Worm (Caenorhabditis elegans) whole organism, L4 larva: ENCODE data around the gene T13A10.1.
A peak's percentile ranks its signal among the peaks of the same experiment; 100 is the strongest.

Experiments
- F49E8.2 ChIP-seq: sonication (generic microtip); optimal IDR thresholded peaks from 2 replicates; lab custom pipeline; 2016; ENCODE audit warnings: missing compliant biosample characterization, mild to moderate bottlenecking, missing genetic modification characterization, borderline replicate concordance
- R02D3.7 ChIP-seq: fragments of 150-350 bp; sonication (generic microtip); optimal IDR thresholded peaks from 3 replicates; lab custom pipeline; 2014; ENCODE audit warnings: missing biosample characterization, missing genetic modification characterization
- ZK546.5 ChIP-seq, 2 experiments: sonication (generic microtip); optimal IDR thresholded peaks; 2 replicates each; lab custom pipeline; 2017; ENCODE audit warnings: missing biosample characterization in 2 of 2, missing genetic modification characterization in 2 of 2
- aly-2 ChIP-seq: sonication (generic microtip); optimal IDR thresholded peaks from 2 replicates; lab custom pipeline; 2018; ENCODE audit warnings: missing biosample characterization, missing genetic modification characterization
- daf-12 ChIP-seq: fragments of 150-350 bp; optimal IDR thresholded peaks from 2 replicates; lab custom pipeline; 2014; ENCODE audit warnings: missing biosample characterization, missing genetic modification reagents, missing genetic modification characterization
- dve-1 ChIP-seq: sonication (generic microtip); optimal IDR thresholded peaks from 2 replicates; lab custom pipeline; 2017; ENCODE audit warnings: antibody characterized with exemption, mild to moderate bottlenecking, missing genetic modification characterization, missing compliant biosample characterization; ENCODE audit not compliant: insufficient read depth
- egl-27 ChIP-seq: sonication (generic microtip); optimal IDR thresholded peaks from 3 replicates; lab custom pipeline; 2017; ENCODE audit warnings: missing biosample characterization, missing genetic modification reagents, missing genetic modification characterization
- fos-1 ChIP-seq: fragments of 150-350 bp; optimal IDR thresholded peaks from 2 replicates; lab custom pipeline; 2014; ENCODE audit warnings: missing biosample characterization, missing genetic modification characterization
- lim-7 ChIP-seq: fragments of 200-800 bp; sonication (Bioruptor generic); IDR thresholded peaks from 2 replicates; pipeline ENCODE4 v1.3.6; 2022; ENCODE audit warnings: missing genetic modification characterization, missing compliant biosample characterization
- lin-1 ChIP-seq: fragments of 200-800 bp; sonication (Bioruptor generic); IDR thresholded peaks from 2 replicates; pipeline ENCODE4 v1.3.6; 2022; ENCODE audit warnings: missing genetic modification reagents, missing genetic modification characterization, missing compliant biosample characterization
- nhr-11 ChIP-seq: fragments of 150-350 bp; optimal IDR thresholded peaks from 2 replicates; lab custom pipeline; 2014; ENCODE audit warnings: missing biosample characterization, missing genetic modification characterization
- pha-4 ChIP-seq, 2 experiments: fragments of 150-350 bp in 1 of 2; fragments of 200-800 bp in 1 of 2; sonication (Bioruptor generic) in 1 of 2; IDR thresholded peaks in 1 of 2; optimal IDR thresholded peaks in 1 of 2; 2 replicates each; pipeline versions ENCODE4 v1.3.6 to Lab custom; 2014 to 2022; ENCODE audit warnings: missing genetic modification characterization in 2 of 2, missing genetic modification reagents in 2 of 2, missing biosample characterization in 1 of 2, missing compliant biosample characterization in 1 of 2
- zag-1 ChIP-seq: fragments of 150-350 bp; optimal IDR thresholded peaks from 2 replicates; lab custom pipeline; 2014; ENCODE audit warnings: missing biosample characterization, missing genetic modification characterization
- ztf-11 ChIP-seq: fragments of 150-350 bp; optimal IDR thresholded peaks from 2 replicates; lab custom pipeline; 2014; ENCODE audit warnings: missing biosample characterization, missing genetic modification characterization

- no peak for TF ChIP-seq ztf-11 (tag; lab: Kevin White, UChicago)
- TF ChIP-seq zag-1 (tag; lab: Kevin White, UChicago) = no peak
- TF ChIP-seq fos-1 (tag; lab: Kevin White, UChicago) = no peak
- peak; percentile 90 for TF ChIP-seq dve-1 (tag; lab: Kevin White, UChicago)
- TF ChIP-seq egl-27 = no peak
- TF ChIP-seq F49E8.2 (tag; lab: Kevin White, UChicago) = peak; percentile 81
- TF ChIP-seq ZK546.5 (tag; optimal IDR thresholded peaks at IDR 0.05; lab: Kevin White, UChicago) = peak; percentile 43 to 51
- no peak for TF ChIP-seq lim-7
- TF ChIP-seq nhr-11 = no peak
- no peak for TF ChIP-seq R02D3.7
- TF ChIP-seq daf-12 (tag; lab: Kevin White, UChicago) = no peak
- TF ChIP-seq lin-1 (GFP tag; lab: Robert Waterston, UW) = peak; percentile 29; the same call in 1 of the 2 replicates
- peak; percentile 78; the same call in 1 of the 2 replicates for TF ChIP-seq pha-4 (GFP tag; IDR thresholded peaks at IDR 0.05; lab: Robert Waterston, UW)
- TF ChIP-seq pha-4 (tag; optimal IDR thresholded peaks at IDR 0.05; lab: Kevin White, UChicago) = peak; percentile 14
- TF ChIP-seq aly-2 = no peak
Observed at ce11 chrIV:6321667-6322066, 45.8 kb downstream of the T13A10.1 start, which contains the start of gene Y73B6BL.29.
